Worm (Caenorhabditis elegans) whole organism, L3 larva: Measurements from ENCODE around the gene pcn-1.

ENCODE experiments used
- R02D3.7 ChIP-seq: fragments of 150-350 bp; optimal IDR thresholded peaks from 2 replicates; lab custom pipeline; 2014; ENCODE audit warnings: missing biosample characterization, missing genetic modification characterization
- ZK546.5 ChIP-seq: sonication (generic microtip); optimal IDR thresholded peaks from 2 replicates; lab custom pipeline; 2017; ENCODE audit warnings: missing biosample characterization, missing genetic modification characterization
- aly-2 ChIP-seq: fragments of 150-350 bp; optimal IDR thresholded peaks from 2 replicates; lab custom pipeline; 2014; ENCODE audit warnings: missing biosample characterization, missing genetic modification characterization
- ceh-16 ChIP-seq: sonication (generic microtip); optimal IDR thresholded peaks from 2 replicates; lab custom pipeline; 2017; ENCODE audit warnings: missing biosample characterization, missing genetic modification characterization
- ceh-28 ChIP-seq: fragments of 150-350 bp; optimal IDR thresholded peaks from 2 replicates; lab custom pipeline; 2014; ENCODE audit warnings: missing biosample characterization, missing genetic modification reagents, missing genetic modification characterization
- ceh-82 ChIP-seq: fragments of 150-350 bp; optimal IDR thresholded peaks from 2 replicates; lab custom pipeline; 2014; ENCODE audit warnings: missing biosample characterization, missing genetic modification characterization
- ceh-9 ChIP-seq: sonication (generic microtip); optimal IDR thresholded peaks from 2 replicates; lab custom pipeline; 2018; ENCODE audit warnings: missing biosample characterization, missing genetic modification characterization
- daf-12 ChIP-seq: fragments of 150-350 bp; optimal IDR thresholded peaks from 2 replicates; lab custom pipeline; 2014; ENCODE audit warnings: missing biosample characterization, missing genetic modification reagents, missing genetic modification characterization
- egl-5 ChIP-seq: fragments of 150-350 bp; optimal IDR thresholded peaks from 2 replicates; lab custom pipeline; 2017; ENCODE audit warnings: missing biosample characterization, missing genetic modification reagents, missing genetic modification characterization, inconsistent platforms
- elt-1 ChIP-seq: fragments of 150-350 bp; optimal IDR thresholded peaks from 2 replicates; lab custom pipeline; 2014; ENCODE audit warnings: missing biosample characterization, missing genetic modification characterization
- elt-2 ChIP-seq: sonication (generic microtip); optimal IDR thresholded peaks from 2 replicates; lab custom pipeline; 2016; ENCODE audit warnings: missing genetic modification reagents, mild to moderate bottlenecking, missing genetic modification characterization, missing compliant biosample characterization
- elt-3 ChIP-seq, 3 experiments: fragments of 150-350 bp in 1 of 3; sonication (generic microtip) in 2 of 3; optimal IDR thresholded peaks; 2 replicates in 2 of 3; 4 replicates in 1 of 3; lab custom pipeline; 2014 to 2017; ENCODE audit warnings: missing biosample characterization in 3 of 3, missing genetic modification characterization in 3 of 3
- eor-1 ChIP-seq, 2 experiments: fragments of 150-350 bp; optimal IDR thresholded peaks; 2 replicates each; lab custom pipeline; 2014 to 2018; ENCODE audit warnings: missing biosample characterization in 2 of 2, missing genetic modification characterization in 2 of 2
- fkh-10 ChIP-seq: sonication (generic microtip); optimal IDR thresholded peaks from 2 replicates; lab custom pipeline; 2017; ENCODE audit warnings: missing biosample characterization, missing genetic modification reagents, missing genetic modification characterization
- fkh-2 ChIP-seq: fragments of 150-350 bp; optimal IDR thresholded peaks from 2 replicates; lab custom pipeline; 2014; ENCODE audit warnings: missing biosample characterization, missing genetic modification reagents, missing genetic modification characterization
- fos-1 ChIP-seq: fragments of 150-350 bp; optimal IDR thresholded peaks from 2 replicates; lab custom pipeline; 2014; ENCODE audit warnings: missing biosample characterization, missing genetic modification characterization
- hmg-11 ChIP-seq: sonication (generic microtip); optimal IDR thresholded peaks from 2 replicates; lab custom pipeline; 2016; ENCODE audit warnings: missing genetic modification characterization, missing compliant biosample characterization
- jun-1 ChIP-seq: fragments of 150-350 bp; optimal IDR thresholded peaks from 2 replicates; lab custom pipeline; 2014; ENCODE audit warnings: missing biosample characterization, missing genetic modification reagents, missing genetic modification characterization
- lin-15B ChIP-seq: fragments of 150-350 bp; optimal IDR thresholded peaks from 2 replicates; lab custom pipeline; 2014; ENCODE audit warnings: missing biosample characterization, missing genetic modification characterization
- lsy-12 ChIP-seq: sonication (generic microtip); optimal IDR thresholded peaks from 2 replicates; lab custom pipeline; 2016; ENCODE audit warnings: mild to moderate bottlenecking, missing genetic modification characterization, missing compliant biosample characterization
- mdl-1 ChIP-seq: fragments of 150-350 bp; optimal IDR thresholded peaks from 2 replicates; lab custom pipeline; 2014; ENCODE audit warnings: missing biosample characterization, missing genetic modification characterization
- mml-1 ChIP-seq: fragments of 150-350 bp; sonication (generic microtip); optimal IDR thresholded peaks from 3 replicates; lab custom pipeline; 2014; ENCODE audit warnings: missing biosample characterization, missing genetic modification characterization
- nfya-1 ChIP-seq: sonication (generic microtip); optimal IDR thresholded peaks from 2 replicates; lab custom pipeline; 2017; ENCODE audit warnings: missing genetic modification characterization, mild to moderate bottlenecking, missing compliant biosample characterization, antibody characterized with exemption, moderate library complexity; ENCODE audit not compliant: insufficient read depth
- nhr-23 ChIP-seq: fragments of 150-350 bp; optimal IDR thresholded peaks from 2 replicates; lab custom pipeline; 2014; ENCODE audit warnings: missing biosample characterization, missing genetic modification reagents, missing genetic modification characterization
- nhr-67 ChIP-seq: fragments of 150-350 bp; optimal IDR thresholded peaks from 2 replicates; lab custom pipeline; 2014; ENCODE audit warnings: missing biosample characterization, missing genetic modification characterization
- nhr-76 ChIP-seq: fragments of 150-350 bp; sonication (generic microtip); optimal IDR thresholded peaks from 5 replicates; lab custom pipeline; 2014; ENCODE audit warnings: missing biosample characterization, missing genetic modification characterization
- nhr-77 ChIP-seq: fragments of 150-350 bp; optimal IDR thresholded peaks from 2 replicates; lab custom pipeline; 2014; ENCODE audit warnings: missing biosample characterization, missing genetic modification characterization
- pqm-1 ChIP-seq: fragments of 150-350 bp; optimal IDR thresholded peaks from 2 replicates; lab custom pipeline; 2017; ENCODE audit warnings: missing biosample characterization, missing genetic modification characterization, inconsistent platforms
- sea-2 ChIP-seq: fragments of 150-350 bp; sonication (generic microtip); optimal IDR thresholded peaks from 4 replicates; lab custom pipeline; 2014; ENCODE audit warnings: missing biosample characterization, missing genetic modification reagents, missing genetic modification characterization
- skn-1 ChIP-seq: fragments of 150-350 bp; optimal IDR thresholded peaks from 2 replicates; lab custom pipeline; 2014; ENCODE audit warnings: missing biosample characterization, missing genetic modification characterization
- snpc-4 ChIP-seq: fragments of 150-350 bp; optimal IDR thresholded peaks from 2 replicates; lab custom pipeline; 2014; ENCODE audit warnings: missing biosample characterization, missing genetic modification characterization
- tbx-2 ChIP-seq: sonication (generic microtip); optimal IDR thresholded peaks from 2 replicates; lab custom pipeline; 2016; ENCODE audit warnings: mild to moderate bottlenecking, missing genetic modification characterization, missing compliant biosample characterization
- unc-62 ChIP-seq: fragments of 150-350 bp; sonication (generic microtip); optimal IDR thresholded peaks from 4 replicates; lab custom pipeline; 2014; ENCODE audit warnings: missing biosample characterization, missing genetic modification reagents, missing genetic modification characterization
- ztf-4 ChIP-seq: fragments of 150-350 bp; optimal IDR thresholded peaks from 2 replicates; lab custom pipeline; 2014; ENCODE audit warnings: missing biosample characterization, missing genetic modification characterization

Gene pcn-1

ce11 chrIV:4008440-4008839, 40.8 kb downstream of the pcn-1 start:
- no peak for TF ChIP-seq tbx-2 (tag; lab: Kevin White, UChicago)
- TF ChIP-seq nhr-23 (tag; lab: Kevin White, UChicago), result no peak
- TF ChIP-seq egl-5, result no peak
- TF ChIP-seq skn-1, result no peak
- no peak for TF ChIP-seq ztf-4 (tag; lab: Kevin White, UChicago)
- TF ChIP-seq elt-1 (tag; lab: Kevin White, UChicago), result no peak
- TF ChIP-seq ceh-9 (tag; lab: Kevin White, UChicago), result no peak
- no peak for TF ChIP-seq fkh-10 (GFP tag; lab: Kevin White, UChicago)
- TF ChIP-seq jun-1, result no peak
- TF ChIP-seq ceh-16 (tag; lab: Kevin White, UChicago), result no peak
- TF ChIP-seq fos-1 (tag; lab: Kevin White, UChicago), result no peak
- TF ChIP-seq lin-15B, result no peak
- TF ChIP-seq elt-3 (tag; optimal IDR thresholded peaks at IDR 0.05; lab: Kevin White, UChicago), result no peak
- no peak for TF ChIP-seq fkh-2 (tag; lab: Kevin White, UChicago)
- TF ChIP-seq nhr-77 (tag; lab: Kevin White, UChicago), result no peak
- TF ChIP-seq R02D3.7 (tag; lab: Kevin White, UChicago), result no peak
- TF ChIP-seq, all 47 proteins: peak for 0

- TF ChIP-seq nfya-1 (tag; lab: Kevin White, UChicago) (no peak), unc-62 (GFP tag; lab: Kevin White, UChicago) (no peak), nhr-67 (no peak), fkh-10 (GFP tag; lab: Kevin White, UChicago) (no peak), R02D3.7 (tag; lab: Kevin White, UChicago) (no peak), sea-2 (GFP tag; lab: Kevin White, UChicago) (no peak), hmg-11 (tag; lab: Kevin White, UChicago) (no peak)
- TF ChIP-seq, all 47 proteins: peak for 0
Measured at ce11 chrIV:4007697-4008096, 41.6 kb downstream of the pcn-1 start, which contains the start of gene W02C12.2. Gene W02C12.2, minus strand, starts transcription at chrIV:4007973.

ce11 chrIV:4005166-4005565, 44.1 kb downstream of the pcn-1 start:
- TF ChIP-seq snpc-4, result no peak
- TF ChIP-seq fkh-10 (GFP tag; lab: Kevin White, UChicago), result peak; percentile 61
- TF ChIP-seq, all 47 proteins: peak for 1

ce11 chrIV:4004221-4004620, 45.0 kb downstream of the pcn-1 start:
- TF ChIP-seq ceh-82 (tag; lab: Kevin White, UChicago) (no peak), nhr-76 (tag; lab: Kevin White, UChicago) (no peak), eor-1 (tag; optimal IDR thresholded peaks at IDR 0.05; lab: Kevin White, UChicago) (no peak), aly-2 (tag; lab: Kevin White, UChicago) (no peak), ztf-4 (tag; lab: Kevin White, UChicago) (no peak), nhr-77 (tag; lab: Kevin White, UChicago) (no peak), mml-1 (tag; lab: Kevin White, UChicago) (no peak), ZK546.5 (tag; lab: Kevin White, UChicago) (no peak), pqm-1 (no peak), mdl-1 (tag; lab: Kevin White, UChicago) (no peak), R02D3.7 (tag; lab: Kevin White, UChicago) (no peak), sea-2 (GFP tag; lab: Kevin White, UChicago) (no peak), lsy-12 (tag; lab: Kevin White, UChicago) (no peak), ceh-16 (tag; lab: Kevin White, UChicago) (no peak), snpc-4 (no peak), elt-2 (tag; lab: Kevin White, UChicago) (no peak), ceh-9 (tag; lab: Kevin White, UChicago) (no peak), nhr-67 (no peak), tbx-2 (tag; lab: Kevin White, UChicago) (no peak)

- TF ChIP-seq mml-1 (tag; lab: Kevin White, UChicago), result no peak
- TF ChIP-seq, all 47 proteins: peak for 0
Measured at ce11 chrIV:3999662-4000061, 49.6 kb downstream of the pcn-1 start.

- no peak for TF ChIP-seq ceh-82 (tag; lab: Kevin White, UChicago)
- TF ChIP-seq tbx-2 (tag; lab: Kevin White, UChicago), result no peak
- no peak for TF ChIP-seq ceh-28 (tag; lab: Kevin White, UChicago)
- TF ChIP-seq nhr-67, result no peak
- no peak for TF ChIP-seq daf-12 (tag; lab: Kevin White, UChicago)
Measured at ce11 chrIV:3998517-3998916, 50.7 kb downstream of the pcn-1 start, which contains the start of gene F47C12.8. Gene F47C12.8, minus strand, starts transcription at chrIV:3998617.
